Worm (Caenorhabditis elegans) whole organism, mixed stage, embryonic: ENCODE results near the gene W08G11.3.

ENCODE experiments used
- blmp-1 ChIP-seq: fragments of 150-350 bp; optimal IDR thresholded peaks from 2 replicates; lab custom pipeline; 2014; ENCODE audit warnings: missing biosample characterization, missing genetic modification characterization
- ceh-39 ChIP-seq: fragments of 150-350 bp; optimal IDR thresholded peaks from 2 replicates; lab custom pipeline; 2014; ENCODE audit warnings: missing biosample characterization, missing genetic modification characterization
- ces-1 ChIP-seq: fragments of 150-350 bp; optimal IDR thresholded peaks from 2 replicates; lab custom pipeline; 2014; ENCODE audit warnings: missing biosample characterization, missing genetic modification reagents, missing genetic modification characterization
- elt-1 ChIP-seq: sonication (generic microtip); optimal IDR thresholded peaks from 2 replicates; lab custom pipeline; 2017; ENCODE audit warnings: missing genetic modification characterization, mild to moderate bottlenecking, missing compliant biosample characterization, antibody characterized with exemption, moderate library complexity, borderline replicate concordance; ENCODE audit not compliant: insufficient read depth
- lsy-2 ChIP-seq: fragments of 150-350 bp; optimal IDR thresholded peaks from 2 replicates; lab custom pipeline; 2014; ENCODE audit warnings: missing biosample characterization, missing genetic modification characterization
- mls-2 ChIP-seq: sonication (generic microtip); optimal IDR thresholded peaks from 2 replicates; lab custom pipeline; 2016; ENCODE audit warnings: mild to moderate bottlenecking, missing genetic modification characterization, moderate library complexity, missing compliant biosample characterization
- nhr-237 ChIP-seq: fragments of 150-350 bp; optimal IDR thresholded peaks from 2 replicates; lab custom pipeline; 2014; ENCODE audit warnings: missing biosample characterization, missing genetic modification characterization
- nhr-28 ChIP-seq: fragments of 150-350 bp; optimal IDR thresholded peaks from 2 replicates; lab custom pipeline; 2014; ENCODE audit warnings: missing biosample characterization, missing genetic modification characterization
- nhr-76 ChIP-seq: sonication (generic microtip); optimal IDR thresholded peaks from 2 replicates; lab custom pipeline; 2017; ENCODE audit warnings: missing biosample characterization, missing genetic modification characterization
- snpc-4 ChIP-seq: fragments of 150-350 bp; optimal IDR thresholded peaks from 2 replicates; lab custom pipeline; 2014; ENCODE audit warnings: missing biosample characterization, missing genetic modification characterization
- unc-39 ChIP-seq: fragments of 150-350 bp; optimal IDR thresholded peaks from 2 replicates; lab custom pipeline; 2014; ENCODE audit warnings: missing biosample characterization, missing genetic modification characterization
- zip-8 ChIP-seq: fragments of 150-350 bp; optimal IDR thresholded peaks from 2 replicates; lab custom pipeline; 2014; ENCODE audit warnings: missing biosample characterization, missing genetic modification characterization
- ztf-11 ChIP-seq: fragments of 150-350 bp; optimal IDR thresholded peaks from 2 replicates; lab custom pipeline; 2014; ENCODE audit warnings: missing biosample characterization, missing genetic modification characterization

ce11 chrV:16333412-16333811 lies 34.1 kb upstream of the W08G11.3 start, which contains the start of gene srh-167:
- TF ChIP-seq lsy-2 (tag; lab: Kevin White, UChicago), result no peak
- TF ChIP-seq snpc-4, result no peak
- TF ChIP-seq ceh-39 (tag; lab: Kevin White, UChicago), result no peak
- TF ChIP-seq ces-1 (GFP tag; lab: Kevin White, UChicago), result no peak
- TF ChIP-seq unc-39 (tag; lab: Kevin White, UChicago), result no peak
- no peak for TF ChIP-seq blmp-1 (tag; lab: Kevin White, UChicago)
- TF ChIP-seq nhr-237 (tag; lab: Kevin White, UChicago), result no peak
- no peak for TF ChIP-seq ztf-11 (tag; lab: Kevin White, UChicago)
- no peak for TF ChIP-seq nhr-28
- no peak for TF ChIP-seq zip-8 (tag; lab: Kevin White, UChicago)
- TF ChIP-seq nhr-76 (tag; lab: Kevin White, UChicago), result no peak
- no peak for TF ChIP-seq mls-2 (tag; lab: Kevin White, UChicago)
- TF ChIP-seq elt-1 (tag; lab: Kevin White, UChicago), result no peak
